Worm (Caenorhabditis elegans): ENCODE results near the gene hadb-1.

- TF ChIP-seq lin-13 (GFP tag; optimal IDR thresholded peaks at IDR 0.05) (no peak), ztf-11 (tag; optimal IDR thresholded peaks at IDR 0.05) (no peak), aly-2 (tag; optimal IDR thresholded peaks at IDR 0.05) (no peak), nhr-25 (tag; optimal IDR thresholded peaks at IDR 0.05) (no peak), lsy-2 (tag; optimal IDR thresholded peaks at IDR 0.05) (no peak), ceh-82 (tag; optimal IDR thresholded peaks at IDR 0.05) (no peak)
These were observed 5.0 kb upstream of the hadb-1 start, which contains the start of gene B0303.7 for ce11 chrIII:8693322-8693721.
